Fruit fly (Drosophila melanogaster) whole organism: ENCODE results near the gene CG10702.

Experiments used
- CG8478 ChIP-seq: fragments of >200 bp; optimal IDR thresholded peaks from 2 replicates; lab custom pipeline; 2018; ENCODE audit warnings: inconsistent platforms
- Dll ChIP-seq: fragments of >200 bp; optimal IDR thresholded peaks from 2 replicates; lab custom pipeline; 2017
- pan ChIP-seq: fragments of >200 bp; optimal IDR thresholded peaks from 2 replicates; lab custom pipeline; 2017
- psq ChIP-seq: fragments of >200 bp; optimal IDR thresholded peaks from 2 replicates; lab custom pipeline; 2017
- usp ChIP-seq: fragments of >200 bp; optimal IDR thresholded peaks from 2 replicates; lab custom pipeline; 2017; ENCODE audit warnings: missing biosample characterization, missing genetic modification characterization, mixed read lengths

- TF ChIP-seq usp (GFP tag; lab: Kevin White, UChicago) (no peak), psq (lab: Kevin White, UChicago) (no peak), pan (lab: Kevin White, UChicago) (no peak), CG8478 (lab: Kevin White, UChicago) (no peak), Dll (lab: Kevin White, UChicago) (no peak)
Measured at dm6 chr2L:19079742-19080141, 10.1 kb upstream of the CG10702 start.
